Worm (Caenorhabditis elegans) whole organism, L4/young adult: ENCODE results near the gene srh-88.

Experiments used
- W03F9.2 ChIP-seq: fragments of 150-350 bp; optimal IDR thresholded peaks from 2 replicates; lab custom pipeline; 2014; ENCODE audit warnings: missing biosample characterization, missing genetic modification characterization
- dao-5 ChIP-seq: sonication (generic microtip); optimal IDR thresholded peaks from 2 replicates; lab custom pipeline; 2016; ENCODE audit warnings: missing genotype, missing genetic modification characterization, moderate library complexity, missing compliant biosample characterization
- him-1 ChIP-seq: sonication (generic microtip); optimal IDR thresholded peaks from 2 replicates; lab custom pipeline; 2016; ENCODE audit warnings: missing genotype, missing genetic modification reagents, missing genetic modification characterization, missing compliant biosample characterization

DNA sequence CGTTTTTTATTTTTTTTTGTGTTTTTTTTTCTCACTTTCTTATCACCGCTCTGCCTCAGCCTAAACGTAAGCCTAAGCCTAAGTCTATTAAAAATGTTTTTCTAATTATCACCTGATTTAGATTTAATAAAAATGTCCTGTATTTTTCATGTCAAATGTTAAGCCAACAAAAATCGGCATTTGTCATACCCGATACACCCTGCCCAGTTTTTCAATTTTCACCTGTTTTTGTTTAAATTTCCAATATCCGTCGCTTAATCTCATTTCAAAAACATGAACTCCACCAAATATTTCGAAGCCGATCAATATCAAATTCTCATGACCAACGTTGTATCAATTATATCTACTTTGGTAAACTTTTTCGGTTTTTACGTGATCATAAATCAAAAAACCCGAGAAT lies 33.4 kb downstream of the srh-88 start, which contains the start of gene C31B8.1:
- TF ChIP-seq dao-5 (tag; lab: Kevin White, UChicago), result no peak
- no peak for TF ChIP-seq W03F9.2 (tag; lab: Kevin White, UChicago)
- TF ChIP-seq him-1 (tag; lab: Kevin White, UChicago), result no peak
